Fruit fly (Drosophila melanogaster): ENCODE measurements around the gene CG10654.

CG10654 gene

DNA sequence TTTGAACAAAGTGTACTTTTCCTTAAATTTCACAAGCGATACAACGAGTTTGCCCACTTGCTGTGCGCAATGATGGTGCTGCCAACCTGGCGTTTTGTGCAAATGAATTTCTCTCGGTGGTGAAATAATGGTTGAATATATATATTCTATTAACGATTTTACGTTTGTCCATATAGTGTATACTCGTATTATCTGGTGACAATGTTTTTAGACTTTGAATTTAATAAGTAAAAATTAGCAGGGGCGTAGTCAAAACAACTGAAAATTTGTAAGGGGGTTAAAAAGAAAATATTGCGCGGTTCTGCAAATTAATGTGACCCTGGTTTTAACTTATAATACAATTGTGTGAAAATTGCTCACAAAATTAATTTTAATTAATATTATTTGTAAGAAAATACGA is 16.3 kb upstream of the CG10654 start, which contains the start of the genes ver and Gcn5 (continued):
- TF ChIP-seq pan (optimal IDR thresholded peaks at IDR 0.05), result no peak
- TF ChIP-seq pan (GFP tag; optimal IDR thresholded peaks at IDR 0.05 in 1 of 2, IDR thresholded peaks at IDR 0.05 in 1 of 2), result peak in 1 of 2 experiments; percentile 95
- TF ChIP-seq CG10565 (GFP tag; optimal IDR thresholded peaks at IDR 0.05), result peak; percentile 14
- TF ChIP-seq CG9609 (GFP tag; optimal IDR thresholded peaks at IDR 0.05), result peak; percentile 80
- TF ChIP-seq kay (GFP tag; optimal IDR thresholded peaks at IDR 0.05), result peak; percentile 62
- peak; percentile 92 for TF ChIP-seq Hmr (GFP tag; optimal IDR thresholded peaks at IDR 0.05)
- peak; percentile 68 for TF ChIP-seq Adf1 (GFP tag; IDR thresholded peaks at IDR 0.05)
- peak; percentile 81 for TF ChIP-seq CG2116 (GFP tag; optimal IDR thresholded peaks at IDR 0.05)
- peak; percentile 68; the same call in 1 of the 2 replicates for TF ChIP-seq ro (GFP tag; IDR thresholded peaks at IDR 0.05)
- peak; percentile 88 for TF ChIP-seq Mrtf (GFP tag; IDR thresholded peaks at IDR 0.05)
- peak; percentile 21 for TF ChIP-seq Elba2 (GFP tag; optimal IDR thresholded peaks at IDR 0.05)
- peak; percentile 36 for TF ChIP-seq NC2α (GFP tag; optimal IDR thresholded peaks at IDR 0.05)
- peak; percentile 35 for TF ChIP-seq disco-r (GFP tag; optimal IDR thresholded peaks at IDR 0.05)
- TF ChIP-seq CG9797 (GFP tag; optimal IDR thresholded peaks at IDR 0.05), result peak; percentile 67
- TF ChIP-seq repo (GFP tag; optimal IDR thresholded peaks at IDR 0.05), result peak; percentile 49
- TF ChIP-seq ind (GFP tag; optimal IDR thresholded peaks at IDR 0.05), result peak; percentile 90
- peak; percentile 95 for TF ChIP-seq CG9932 (GFP tag; IDR thresholded peaks at IDR 0.05)
- TF ChIP-seq Deaf1 (tag; optimal IDR thresholded peaks at IDR 0.05), result peak; percentile 67
- peak; percentile 98 for TF ChIP-seq Ets65A (GFP tag)
- TF ChIP-seq prd (optimal IDR thresholded peaks at IDR 0.05), result no peak
- TF ChIP-seq prd (GFP tag; IDR thresholded peaks at IDR 0.05), result peak; percentile 97
- peak; percentile 84 for TF ChIP-seq cato (GFP tag; optimal IDR thresholded peaks at IDR 0.05; ENCODE audit: borderline replicate concordance)
- TF ChIP-seq zfh1 (GFP tag; IDR thresholded peaks at IDR 0.05), result peak; percentile 95
- peak; percentile 71 for TF ChIP-seq MTF-1 (GFP tag; optimal IDR thresholded peaks at IDR 0.05; ENCODE audit: borderline replicate concordance)
- TF ChIP-seq CG18011 (GFP tag; optimal IDR thresholded peaks at IDR 0.05), result peak; percentile 85
- TF ChIP-seq CG13775 (GFP tag; optimal IDR thresholded peaks at IDR 0.05), result peak; percentile 93
- peak; percentile 72 for TF ChIP-seq CG17912 (GFP tag; optimal IDR thresholded peaks at IDR 0.05)
- TF ChIP-seq croc (GFP tag; conservative IDR thresholded peaks at IDR 0.05), result peak; percentile 70
- TF ChIP-seq hb (GFP tag; IDR thresholded peaks at IDR 0.05; ENCODE audit: partially characterized antibody), result no peak
- peak; percentile 89 for TF ChIP-seq ara (GFP tag; IDR thresholded peaks at IDR 0.05)
- no peak for TF ChIP-seq pita (GFP tag; optimal IDR thresholded peaks at IDR 0.05)
- TF ChIP-seq zen (tag; optimal IDR thresholded peaks at IDR 0.05), result peak; percentile 89
- TF ChIP-seq CG12744 (GFP tag; optimal IDR thresholded peaks at IDR 0.05), result peak; percentile 82
- TF ChIP-seq CG12769 (tag; optimal IDR thresholded peaks at IDR 0.05), result peak; percentile 90
- TF ChIP-seq bcd (GFP tag; optimal IDR thresholded peaks at IDR 0.05), result peak; percentile 92
- peak; percentile 88 for TF ChIP-seq tap (tag; optimal IDR thresholded peaks at IDR 0.05)
- TF ChIP-seq ttk (GFP tag; IDR thresholded peaks at IDR 0.05), result peak; percentile 90
- TF ChIP-seq CG2129 (GFP tag; IDR thresholded peaks at IDR 0.05; ENCODE audit: partially characterized antibody), result no peak
- peak; percentile 89 for TF ChIP-seq MESR4 (GFP tag; optimal IDR thresholded peaks at IDR 0.05)
- TF ChIP-seq B-H1 (GFP tag; IDR thresholded peaks at IDR 0.05), result peak; percentile 93
- TF ChIP-seq CG10543 (GFP tag; optimal IDR thresholded peaks at IDR 0.05), result peak; percentile 81
- no peak for TF ChIP-seq lov (optimal IDR thresholded peaks at IDR 0.05)
- TF ChIP-seq lov (GFP tag; IDR thresholded peaks at IDR 0.05), result peak; percentile 90
- peak; percentile 56 for TF ChIP-seq Myb (GFP tag; optimal IDR thresholded peaks at IDR 0.05)
- peak; percentile 95 for TF ChIP-seq Sox102F (GFP tag; optimal IDR thresholded peaks at IDR 0.05)
- peak; percentile 96 for TF ChIP-seq row (GFP tag; IDR thresholded peaks at IDR 0.05)
- TF ChIP-seq D (optimal IDR thresholded peaks at IDR 0.05), result no peak
- TF ChIP-seq D (GFP tag; optimal IDR thresholded peaks at IDR 0.05), result peak; percentile 84
- peak; percentile 91 for TF ChIP-seq CG14710 (tag; optimal IDR thresholded peaks at IDR 0.05)
- TF ChIP-seq CG18476 (GFP tag; optimal IDR thresholded peaks at IDR 0.05), result peak; percentile 92
- TF ChIP-seq Jarid2 (GFP tag; optimal IDR thresholded peaks at IDR 0.05), result peak; percentile 61
- TF ChIP-seq pzg (GFP tag; optimal IDR thresholded peaks at IDR 0.05), result peak; percentile 52
